Worm (Caenorhabditis elegans): ENCODE results near the gene srw-124.

The srw-124 gene

DNA sequence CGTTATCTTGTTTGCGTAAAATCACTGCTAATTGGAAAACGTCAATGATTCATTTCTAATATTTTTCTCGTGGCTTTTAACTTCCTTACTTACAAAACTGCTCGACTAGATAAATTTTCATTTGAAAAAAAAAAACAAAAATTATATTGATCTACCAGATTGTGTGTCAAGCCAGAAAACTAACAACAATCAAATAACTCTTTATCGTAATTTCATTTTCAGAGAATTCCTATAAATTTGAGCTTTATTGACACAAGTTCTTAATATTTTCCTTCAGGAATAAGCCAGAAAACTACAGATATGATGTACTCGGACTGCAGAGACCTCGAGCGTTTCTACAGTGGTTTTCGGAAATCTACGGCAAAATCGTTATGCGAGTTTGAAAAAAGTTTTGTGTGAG lies at the start of gene srw-124:
srw-124 (plus strand) TSS at position 301 of the 400 bp plus-strand sequence.
- TF ChIP-seq tbx-11 (GFP tag; IDR thresholded peaks at IDR 0.05): no peak
- TF ChIP-seq hmg-4 (GFP tag; optimal IDR thresholded peaks at IDR 0.05): no peak
- TF ChIP-seq B0310.2 (tag; optimal IDR thresholded peaks at IDR 0.05): no peak

- TF ChIP-seq hmbx-1 (tag; optimal IDR thresholded peaks at IDR 0.05): no peak
- TF ChIP-seq hmg-4 (GFP tag; optimal IDR thresholded peaks at IDR 0.05): no peak
- TF ChIP-seq tbx-11 (GFP tag; IDR thresholded peaks at IDR 0.05): no peak
- TF ChIP-seq sea-1 (GFP tag; conservative IDR thresholded peaks at IDR 0.05): no peak
- TF ChIP-seq B0310.2 (tag; optimal IDR thresholded peaks at IDR 0.05): no peak
Measured at ce11 chrV:2927553-2927952, 48.8 kb upstream of the srw-124 start, which contains the start of gene C31B8.12. Gene C31B8.12, minus strand, starts transcription at chrV:2927653.

- TF ChIP-seq pes-1 (GFP tag; IDR thresholded peaks at IDR 0.05): no peak
- TF ChIP-seq aly-1 (tag; optimal IDR thresholded peaks at IDR 0.05): no peak
- no peak for TF ChIP-seq F13C5.2 (tag; optimal IDR thresholded peaks at IDR 0.05)
- no peak for TF ChIP-seq tra-4 (tag; optimal IDR thresholded peaks at IDR 0.05)
- TF ChIP-seq hmg-4 (GFP tag; optimal IDR thresholded peaks at IDR 0.05): no peak
- TF ChIP-seq sea-1 (GFP tag; conservative IDR thresholded peaks at IDR 0.05): no peak
- TF ChIP-seq hnd-1 (tag; optimal IDR thresholded peaks at IDR 0.05): no peak
- TF ChIP-seq flt-1 (GFP tag; IDR thresholded peaks at IDR 0.05): no peak
- TF ChIP-seq ama-1 (optimal IDR thresholded peaks at IDR 0.05): no peak
- no peak for TF ChIP-seq hmbx-1 (tag; optimal IDR thresholded peaks at IDR 0.05)
Measured at ce11 chrV:2929753-2930152, 46.6 kb upstream of the srw-124 start, which contains the start of gene C31B8.16. Gene C31B8.16, plus strand, starts transcription at chrV:2930053.

ce11 chrV:2931252-2931651 lies 45.1 kb upstream of the srw-124 start, which contains the start of gene C31B8.1:
Gene C31B8.1, plus strand, starts transcription at chrV:2931552.
- TF ChIP-seq tbx-11 (GFP tag; IDR thresholded peaks at IDR 0.05) (no peak), hnd-1 (tag; optimal IDR thresholded peaks at IDR 0.05) (no peak), pes-1 (GFP tag; IDR thresholded peaks at IDR 0.05) (no peak), tra-4 (tag; optimal IDR thresholded peaks at IDR 0.05) (no peak), ceh-36 (tag; optimal IDR thresholded peaks at IDR 0.05) (no peak)

ce11 chrV:2934075-2934474 lies 42.3 kb upstream of the srw-124 start, which contains the start of gene srh-247:
Gene srh-247, minus strand, starts transcription at chrV:2934175.
- no peak for TF ChIP-seq hnd-1 (tag; optimal IDR thresholded peaks at IDR 0.05)
- TF ChIP-seq B0310.2 (tag; optimal IDR thresholded peaks at IDR 0.05): no peak
- no peak for TF ChIP-seq ceh-13 (GFP tag; optimal IDR thresholded peaks at IDR 0.05)
- TF ChIP-seq F13C5.2 (tag; optimal IDR thresholded peaks at IDR 0.05): no peak
- TF ChIP-seq scrt-1 (GFP tag; IDR thresholded peaks at IDR 0.05): no peak
- no peak for TF ChIP-seq sea-1 (GFP tag; conservative IDR thresholded peaks at IDR 0.05)
- TF ChIP-seq tbx-11 (GFP tag; IDR thresholded peaks at IDR 0.05): no peak
- no peak for TF ChIP-seq pes-1 (GFP tag; IDR thresholded peaks at IDR 0.05)
- TF ChIP-seq aly-1 (tag; optimal IDR thresholded peaks at IDR 0.05): no peak

ce11 chrV:2938497-2938896 lies 37.9 kb upstream of the srw-124 start, which contains the start of gene srw-141:
Gene srw-141, minus strand, starts transcription at chrV:2938597.
- TF ChIP-seq tbx-37 (GFP tag; conservative IDR thresholded peaks at IDR 0.05) (no peak), sea-1 (GFP tag; conservative IDR thresholded peaks at IDR 0.05) (no peak), B0310.2 (tag; optimal IDR thresholded peaks at IDR 0.05) (no peak), flt-1 (GFP tag; IDR thresholded peaks at IDR 0.05) (no peak), tra-4 (tag; optimal IDR thresholded peaks at IDR 0.05) (no peak), ama-1 (optimal IDR thresholded peaks at IDR 0.05) (no peak), ceh-13 (GFP tag; optimal IDR thresholded peaks at IDR 0.05) (no peak), tbx-11 (GFP tag; IDR thresholded peaks at IDR 0.05) (no peak), F13C5.2 (tag; optimal IDR thresholded peaks at IDR 0.05) (no peak), aly-1 (tag; optimal IDR thresholded peaks at IDR 0.05) (no peak), hmg-4 (GFP tag; optimal IDR thresholded peaks at IDR 0.05) (no peak)

ce11 chrV:2941405-2941804 lies 35.0 kb upstream of the srw-124 start, which contains the start of gene srw-143:
Gene srw-143, minus strand, starts transcription at chrV:2941505.
- TF ChIP-seq hnd-1 (tag; optimal IDR thresholded peaks at IDR 0.05) (no peak), sea-1 (GFP tag; conservative IDR thresholded peaks at IDR 0.05) (no peak), scrt-1 (GFP tag; IDR thresholded peaks at IDR 0.05) (no peak), tbx-11 (GFP tag; IDR thresholded peaks at IDR 0.05) (no peak), aly-1 (tag; optimal IDR thresholded peaks at IDR 0.05) (no peak), flt-1 (GFP tag; IDR thresholded peaks at IDR 0.05) (no peak), ceh-36 (tag; optimal IDR thresholded peaks at IDR 0.05) (no peak), ama-1 (optimal IDR thresholded peaks at IDR 0.05) (no peak), ceh-13 (GFP tag; optimal IDR thresholded peaks at IDR 0.05) (no peak), pes-1 (GFP tag; IDR thresholded peaks at IDR 0.05) (no peak), B0310.2 (tag; optimal IDR thresholded peaks at IDR 0.05) (no peak)

- TF ChIP-seq tra-4 (tag; optimal IDR thresholded peaks at IDR 0.05): no peak
- TF ChIP-seq ama-1 (optimal IDR thresholded peaks at IDR 0.05): no peak
- TF ChIP-seq flt-1 (GFP tag; IDR thresholded peaks at IDR 0.05): no peak
- TF ChIP-seq F13C5.2 (tag; optimal IDR thresholded peaks at IDR 0.05): no peak
- TF ChIP-seq scrt-1 (GFP tag; IDR thresholded peaks at IDR 0.05): no peak
- no peak for TF ChIP-seq pes-1 (GFP tag; IDR thresholded peaks at IDR 0.05)
Measured at ce11 chrV:2942247-2942646, 34.1 kb upstream of the srw-124 start.

DNA sequence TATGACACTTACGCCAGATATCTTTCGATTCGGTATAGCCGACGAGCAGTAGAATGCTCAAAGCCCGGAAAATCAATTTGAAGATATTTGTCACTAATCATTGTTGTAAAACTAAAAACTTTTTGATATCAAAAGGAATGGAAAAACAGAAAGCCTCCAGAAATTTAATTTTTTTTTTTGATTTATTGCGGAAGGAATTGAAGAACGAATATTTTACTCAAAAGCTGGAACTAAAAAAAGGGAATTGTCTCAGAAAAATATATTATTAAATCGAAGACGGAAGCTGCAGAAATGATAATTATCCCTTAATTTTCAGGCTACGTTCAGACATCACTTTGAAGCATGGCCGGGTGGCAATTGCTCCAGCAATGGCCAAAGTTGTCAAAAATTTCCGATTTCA lies 32.5 kb upstream of the srw-124 start, which contains the start of gene srw-137:
srw-137 (minus strand) TSS at position 101 of the 400 bp plus-strand sequence.
- no peak for TF ChIP-seq scrt-1 (GFP tag; IDR thresholded peaks at IDR 0.05)
- TF ChIP-seq flt-1 (GFP tag; IDR thresholded peaks at IDR 0.05): no peak
- no peak for TF ChIP-seq tbx-11 (GFP tag; IDR thresholded peaks at IDR 0.05)
- TF ChIP-seq hmbx-1 (tag; optimal IDR thresholded peaks at IDR 0.05): no peak
- TF ChIP-seq sea-1 (GFP tag; conservative IDR thresholded peaks at IDR 0.05): no peak
- no peak for TF ChIP-seq hnd-1 (tag; optimal IDR thresholded peaks at IDR 0.05)
- TF ChIP-seq B0310.2 (tag; optimal IDR thresholded peaks at IDR 0.05): no peak
- no peak for TF ChIP-seq ceh-36 (tag; optimal IDR thresholded peaks at IDR 0.05)
- TF ChIP-seq pes-1 (GFP tag; IDR thresholded peaks at IDR 0.05): no peak
- no peak for TF ChIP-seq aly-1 (tag; optimal IDR thresholded peaks at IDR 0.05)
- no peak for TF ChIP-seq tbx-37 (GFP tag; conservative IDR thresholded peaks at IDR 0.05)
- no peak for TF ChIP-seq F13C5.2 (tag; optimal IDR thresholded peaks at IDR 0.05)
- no peak for TF ChIP-seq tra-4 (tag; optimal IDR thresholded peaks at IDR 0.05)
- TF ChIP-seq ama-1 (optimal IDR thresholded peaks at IDR 0.05): no peak
- TF ChIP-seq ceh-13 (GFP tag; optimal IDR thresholded peaks at IDR 0.05): no peak
- no peak for TF ChIP-seq ets-7 (tag; optimal IDR thresholded peaks at IDR 0.05)
- no peak for TF ChIP-seq hmg-4 (GFP tag; optimal IDR thresholded peaks at IDR 0.05)
